Worm (Caenorhabditis elegans) whole organism, midembryonic: ENCODE results near the gene catp-8.

Experiments
- T22C8.4 ChIP-seq: fragments of 200-800 bp; sonication (Bioruptor generic); IDR thresholded peaks from 2 replicates; pipeline ENCODE4 v1.3.6; 2022; ENCODE audit warnings: missing genetic modification characterization, missing compliant biosample characterization
- cog-1 ChIP-seq: sonication (generic microtip); optimal IDR thresholded peaks from 2 replicates; lab custom pipeline; 2016; ENCODE audit warnings: missing genetic modification characterization, missing compliant biosample characterization
- flt-1 ChIP-seq: fragments of 200-800 bp; sonication (Bioruptor generic); IDR thresholded peaks from 2 replicates; pipeline ENCODE4 v1.3.6; 2022; ENCODE audit warnings: missing genetic modification characterization, missing compliant biosample characterization
- klf-2 ChIP-seq: fragments of 200-800 bp; sonication (Bioruptor generic); conservative IDR thresholded peaks from 2 replicates; pipeline ENCODE4 v1.3.6; 2022; ENCODE audit warnings: missing genetic modification reagents, missing genetic modification characterization, missing compliant biosample characterization
- med-1 ChIP-seq: sonication (generic microtip); optimal IDR thresholded peaks from 2 replicates; lab custom pipeline; 2017; ENCODE audit warnings: missing genetic modification characterization, mild to moderate bottlenecking, missing compliant biosample characterization, antibody characterized with exemption, missing genetic modification reagents; ENCODE audit not compliant: insufficient read depth
- ref-1 ChIP-seq: fragments of 200-800 bp; sonication (Bioruptor generic); conservative IDR thresholded peaks from 2 replicates; pipeline ENCODE4 v1.3.6; 2022; ENCODE audit warnings: missing genetic modification reagents, missing genetic modification characterization, missing compliant biosample characterization
- tab-1 ChIP-seq: fragments of 200-800 bp; sonication (Bioruptor generic); IDR thresholded peaks from 2 replicates; pipeline ENCODE4 v1.3.6; 2022; ENCODE audit warnings: missing genetic modification characterization, missing compliant biosample characterization
- ztf-23 ChIP-seq: fragments of 200-800 bp; sonication (Bioruptor generic); IDR thresholded peaks from 2 replicates; pipeline ENCODE4 v1.3.6; 2022; ENCODE audit warnings: missing genetic modification reagents, missing genetic modification characterization, missing compliant biosample characterization
- ztf-29 ChIP-seq: fragments of 200-800 bp; sonication (Bioruptor generic); IDR thresholded peaks from 2 replicates; pipeline ENCODE4 v1.3.6; 2022; ENCODE audit warnings: missing genetic modification reagents, missing genetic modification characterization, missing compliant biosample characterization

catp-8 gene

DNA sequence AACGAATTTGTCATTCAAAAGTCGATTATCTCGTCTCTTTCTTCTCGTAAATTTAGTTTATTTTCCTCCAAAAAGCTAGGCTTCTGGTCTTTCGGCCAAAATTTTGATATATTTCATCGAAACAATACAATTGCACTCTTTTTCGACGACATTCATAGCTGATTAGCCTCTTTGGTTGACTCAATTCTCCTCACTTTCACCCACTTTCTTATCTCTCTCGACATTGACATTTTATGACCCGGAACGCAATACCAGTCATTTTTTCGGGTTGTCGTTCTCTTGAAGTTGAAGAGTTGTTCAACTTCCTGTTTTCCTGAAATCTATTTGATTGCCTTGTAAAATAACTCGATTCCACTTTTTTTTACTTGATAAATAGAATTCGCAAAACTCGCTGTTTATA, 44.5 kb downstream of the catp-8 start:
- TF ChIP-seq ztf-23 (GFP tag; lab: Robert Waterston, UW) (no peak), T22C8.4 (no peak), ztf-29 (no peak), flt-1 (no peak), ref-1 (no peak), klf-2 (GFP tag; lab: Robert Waterston, UW) (no peak), cog-1 (tag; lab: Kevin White, UChicago) (no peak), tab-1 (GFP tag; lab: Robert Waterston, UW) (no peak), med-1 (GFP tag; lab: Kevin White, UChicago) (no peak)

DNA sequence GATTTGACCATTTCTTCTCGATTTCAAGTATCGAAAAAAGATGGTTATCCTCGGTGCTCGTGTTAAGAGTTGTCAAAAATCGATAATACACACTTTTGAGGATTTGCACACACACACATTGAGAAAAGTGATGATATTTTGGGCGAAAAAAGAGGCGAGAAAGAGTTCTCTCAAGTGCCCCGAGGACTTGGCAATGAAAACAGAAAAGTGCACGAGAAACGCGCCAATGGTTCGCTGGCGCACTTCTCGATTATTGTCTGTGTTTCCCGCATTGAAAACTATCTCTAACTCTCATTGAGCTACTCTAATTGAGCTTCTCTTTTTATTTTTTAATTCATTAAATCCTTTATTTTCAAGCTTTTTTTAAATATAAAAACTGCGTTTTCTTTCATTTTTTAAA, 45.3 kb downstream of the catp-8 start:
- TF ChIP-seq cog-1 (tag; lab: Kevin White, UChicago) (no peak), ref-1 (no peak), T22C8.4 (no peak), med-1 (GFP tag; lab: Kevin White, UChicago) (no peak), ztf-23 (GFP tag; lab: Robert Waterston, UW) (no peak), tab-1 (GFP tag; lab: Robert Waterston, UW) (no peak), flt-1 (no peak), ztf-29 (no peak), klf-2 (GFP tag; lab: Robert Waterston, UW) (no peak)

DNA sequence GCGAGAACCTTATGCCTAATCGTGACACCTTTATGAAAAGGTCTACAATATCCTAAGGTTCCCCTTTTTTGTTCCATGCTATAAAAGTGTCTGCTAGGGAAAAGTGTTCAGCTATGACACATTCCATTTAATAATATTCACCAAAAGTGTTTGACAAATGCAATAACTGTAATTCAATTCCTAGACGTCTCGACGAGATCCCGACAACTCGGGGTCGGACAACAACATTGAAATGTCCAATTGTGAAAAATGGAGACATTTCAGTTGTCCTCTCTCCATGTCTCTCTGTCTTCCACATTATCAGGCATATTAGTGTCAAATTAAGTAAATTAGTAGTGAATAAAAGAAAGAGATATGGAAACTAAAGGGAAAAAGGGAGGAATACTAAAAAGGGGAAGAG, 47.6 kb downstream of the catp-8 start:
- TF ChIP-seq T22C8.4 (no peak), tab-1 (GFP tag; lab: Robert Waterston, UW) (no peak), flt-1 (no peak), klf-2 (GFP tag; lab: Robert Waterston, UW) (no peak), ref-1 (no peak), ztf-29 (no peak), cog-1 (tag; lab: Kevin White, UChicago) (no peak), med-1 (GFP tag; lab: Kevin White, UChicago) (no peak), ztf-23 (GFP tag; lab: Robert Waterston, UW) (no peak)

DNA sequence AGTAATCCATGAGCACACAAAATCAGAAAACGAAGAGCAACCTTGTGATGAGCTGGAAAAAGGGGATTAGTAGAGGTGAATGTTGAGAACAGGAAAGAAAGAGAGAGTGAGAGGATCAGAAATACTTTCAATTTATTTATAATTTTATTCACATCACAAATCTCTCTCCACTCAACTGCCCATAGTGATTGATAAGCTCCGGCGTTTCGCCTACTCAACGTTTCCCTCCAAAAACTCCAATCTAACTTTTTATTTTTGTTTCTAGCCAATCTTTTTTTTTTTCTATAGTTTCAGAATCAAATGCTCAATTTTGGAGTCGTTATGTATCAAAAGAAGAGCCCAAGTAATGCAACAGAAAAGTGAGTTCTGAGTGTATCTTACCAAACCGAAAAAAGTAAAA, 53.6 kb downstream of the catp-8 start, which contains the start of gene kin-4:
Gene kin-4, plus strand, starts transcription at position 301 of the 400 bp plus-strand sequence.
- TF ChIP-seq T22C8.4 (no peak), cog-1 (tag; lab: Kevin White, UChicago) (no peak), ref-1 (no peak), tab-1 (GFP tag; lab: Robert Waterston, UW) (no peak), ztf-29 (no peak), med-1 (GFP tag; lab: Kevin White, UChicago) (no peak)

DNA sequence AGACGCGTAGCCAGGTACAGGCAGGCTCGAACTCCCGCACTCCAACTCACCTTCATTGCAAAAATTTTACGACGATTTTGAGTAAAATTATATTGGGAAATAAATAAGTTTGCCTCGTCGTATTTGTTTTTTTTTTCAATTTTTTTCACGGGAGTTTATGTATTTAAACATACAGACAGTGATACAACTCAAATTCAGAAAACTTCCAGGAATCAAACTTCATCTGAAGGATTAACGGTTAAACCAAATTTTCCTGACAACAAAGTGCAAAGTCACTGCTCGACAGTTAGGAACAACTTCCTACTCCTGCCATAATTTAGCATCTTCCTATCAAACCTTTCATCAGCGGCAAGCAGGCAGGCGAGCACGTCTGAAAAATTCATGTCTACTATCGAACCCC, 54.2 kb downstream of the catp-8 start, which contains the start of gene F22B3.8:
Gene F22B3.8, minus strand, starts transcription at position 101 of the 400 bp plus-strand sequence.
- TF ChIP-seq med-1 (GFP tag; lab: Kevin White, UChicago) (no peak), ztf-23 (GFP tag; lab: Robert Waterston, UW) (no peak), flt-1 (no peak), klf-2 (GFP tag; lab: Robert Waterston, UW) (no peak)
